Worm (Caenorhabditis elegans): ENCODE results near the gene F36D3.5.

DNA sequence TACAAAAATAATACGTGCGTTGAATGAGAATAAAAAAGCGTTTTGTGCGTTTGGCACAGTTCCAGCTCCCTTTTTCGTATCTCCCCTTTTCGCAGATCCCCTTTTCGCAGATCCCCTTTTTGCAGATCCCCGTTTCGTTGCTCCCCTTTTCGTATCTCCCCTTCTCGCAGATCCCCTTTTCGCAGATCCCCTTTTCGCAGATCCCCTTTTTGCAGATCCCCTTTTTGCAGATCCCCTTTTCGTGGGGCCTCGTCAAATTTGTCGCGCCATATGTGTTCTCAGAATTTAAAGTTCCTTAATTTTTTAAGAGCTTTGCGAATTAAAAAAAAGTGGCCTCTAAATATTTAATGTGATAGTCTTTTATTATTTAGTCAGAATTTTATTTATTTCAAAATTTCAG is 37.9 kb upstream of the F36D3.5 start, which contains the start of gene Y32B12B.4:
- no peak for TF ChIP-seq tbp1 (GFP tag; optimal IDR thresholded peaks at IDR 0.05)
- no peak for TF ChIP-seq lin-35 (GFP tag; optimal IDR thresholded peaks at IDR 0.05)
- TF ChIP-seq ceh-58 (GFP tag; IDR thresholded peaks at IDR 0.05) = no peak
- no peak for TF ChIP-seq bed-1 (GFP tag; IDR thresholded peaks at IDR 0.05)
- TF ChIP-seq cebp-1 (GFP tag; IDR thresholded peaks at IDR 0.05) = no peak
- no peak for TF ChIP-seq cebp-1 (tag; optimal IDR thresholded peaks at IDR 0.05)
- no peak for TF ChIP-seq ztf-18 (tag; optimal IDR thresholded peaks at IDR 0.05)
- TF ChIP-seq dpl-1 (GFP tag; optimal IDR thresholded peaks at IDR 0.05) = no peak
- no peak for TF ChIP-seq ZK185.1 (tag; optimal IDR thresholded peaks at IDR 0.05; ENCODE audit: poor library complexity, severe bottlenecking)
- TF ChIP-seq ets-4 (GFP tag; optimal IDR thresholded peaks at IDR 0.05) = no peak

All from whole organism, young adult.